Fruit fly (Drosophila melanogaster): ENCODE measurements around the gene Osi17.

dm6 chr3R:6263658-6264057, 47.9 kb upstream of the Osi17 start, which contains the start of gene Osi10a:
- TF ChIP-seq CTCF (optimal IDR thresholded peaks at IDR 0.05) = no peak
- TF ChIP-seq CG8478 (optimal IDR thresholded peaks at IDR 0.05) = no peak
